Worm (Caenorhabditis elegans): ENCODE data around the gene nhr-95.
A peak's percentile ranks its signal among the peaks of the same experiment; 100 is the strongest.

Gene nhr-95

ce11 chrV:19082541-19082940, at the start of gene nhr-95:
Gene nhr-95 (minus strand): TSS chrV:19082641.
- TF ChIP-seq unc-130 (GFP tag; optimal IDR thresholded peaks at IDR 0.05) (no peak), rpc-1 (optimal IDR thresholded peaks at IDR 0.05) (no peak), rpc-1 (tag; optimal IDR thresholded peaks at IDR 0.05) (peak; percentile 23)

ce11 chrV:19131848-19132401, 49.5 kb upstream of the nhr-95 start:
- no peak for TF ChIP-seq sea-2 (GFP tag; IDR thresholded peaks at IDR 0.05)
- TF ChIP-seq rec-8 (tag; optimal IDR thresholded peaks at IDR 0.05): no peak
- no peak for TF ChIP-seq nfya-1 (tag; optimal IDR thresholded peaks at IDR 0.05; ENCODE audit: borderline replicate concordance, insufficient read depth)
- no peak for TF ChIP-seq egl-18 (GFP tag; IDR thresholded peaks at IDR 0.05)
- no peak for TF ChIP-seq bed-2 (GFP tag; IDR thresholded peaks at IDR 0.05)
- no peak for TF ChIP-seq B0035.1 (tag; optimal IDR thresholded peaks at IDR 0.05)
- no peak for TF ChIP-seq hmg-20 (GFP tag; IDR thresholded peaks at IDR 0.05)
- TF ChIP-seq chd-7 (tag; optimal IDR thresholded peaks at IDR 0.05): no peak
- no peak for TF ChIP-seq lin-54 (GFP tag; optimal IDR thresholded peaks at IDR 0.05)
- no peak for TF ChIP-seq lin-40 (tag; optimal IDR thresholded peaks at IDR 0.05)
- no peak for TF ChIP-seq athp-1 (tag; optimal IDR thresholded peaks at IDR 0.05)
- no peak for TF ChIP-seq F37B4.10 (GFP tag; IDR thresholded peaks at IDR 0.05)

- no peak for TF ChIP-seq ama-1 (optimal IDR thresholded peaks at IDR 0.05)
- TF ChIP-seq ama-1 (GFP tag; optimal IDR thresholded peaks at IDR 0.05): no peak
- TF ChIP-seq ztf-25 (GFP tag; IDR thresholded peaks at IDR 0.05): no peak
- no peak for TF ChIP-seq F39B2.1 (GFP tag; IDR thresholded peaks at IDR 0.05)
- no peak for TF ChIP-seq ccch-3 (GFP tag; optimal IDR thresholded peaks at IDR 0.05)
- TF ChIP-seq Y67H2A.10 (GFP tag; conservative IDR thresholded peaks at IDR 0.05): no peak
- TF ChIP-seq F10E7.11 (tag; optimal IDR thresholded peaks at IDR 0.05): no peak
- TF ChIP-seq lsy-27 (tag; optimal IDR thresholded peaks at IDR 0.05; ENCODE audit: borderline replicate concordance, insufficient read depth): no peak
- no peak for TF ChIP-seq atf-7 (tag; optimal IDR thresholded peaks at IDR 0.05)
- peak; percentile 83 for TF ChIP-seq zfh-2 (GFP tag; conservative IDR thresholded peaks at IDR 0.05)
- TF ChIP-seq B0261.1 (tag; optimal IDR thresholded peaks at IDR 0.05): no peak
- TF ChIP-seq lag-1 (GFP tag; IDR thresholded peaks at IDR 0.05): 0 out of 2 replicates have a peak, but pooled peaks have one; percentile 4
- no peak for TF ChIP-seq B0336.3 (GFP tag; IDR thresholded peaks at IDR 0.05)
- no peak for TF ChIP-seq F57A8.1 (GFP tag; optimal IDR thresholded peaks at IDR 0.05)
- TF ChIP-seq rcor-1 (GFP tag; IDR thresholded peaks at IDR 0.05): no peak
- peak; percentile 57; the same call in 1 of the 2 replicates for TF ChIP-seq egrh-3 (GFP tag; IDR thresholded peaks at IDR 0.05)
- no peak for TF ChIP-seq nfya-2 (GFP tag; IDR thresholded peaks at IDR 0.05)
- TF ChIP-seq attf-3 (GFP tag; conservative IDR thresholded peaks at IDR 0.05): 0 out of 2 replicates have a peak, but pooled peaks have one; percentile 25
- 0 out of 2 replicates have a peak, but pooled peaks have one; percentile 28 for TF ChIP-seq mcd-1 (GFP tag; IDR thresholded peaks at IDR 0.05)
Observed at ce11 chrV:19129497-19130212, 47.2 kb upstream of the nhr-95 start.

- TF ChIP-seq mcd-1 (GFP tag; IDR thresholded peaks at IDR 0.05): no peak
- TF ChIP-seq hsf-1 (GFP tag; IDR thresholded peaks at IDR 0.05): no peak
- TF ChIP-seq pbrm-1 (GFP tag; IDR thresholded peaks at IDR 0.05): no peak
- TF ChIP-seq rec-8 (tag; optimal IDR thresholded peaks at IDR 0.05): no peak
- no peak for TF ChIP-seq dox-1 (GFP tag; IDR thresholded peaks at IDR 0.05)
- no peak for TF ChIP-seq fkh-3 (tag; optimal IDR thresholded peaks at IDR 0.05)
- no peak for TF ChIP-seq Y79H2A.3 (GFP tag; conservative IDR thresholded peaks at IDR 0.05)
- TF ChIP-seq F23B12.7 (tag; optimal IDR thresholded peaks at IDR 0.05; ENCODE audit: insufficient read depth): no peak
- no peak for TF ChIP-seq ekl-4 (GFP tag; IDR thresholded peaks at IDR 0.05)
- no peak for TF ChIP-seq K11D2.4 (GFP tag; IDR thresholded peaks at IDR 0.05)
- no peak for TF ChIP-seq pha-4 (tag; optimal IDR thresholded peaks at IDR 0.05)
- no peak for TF ChIP-seq egl-18 (GFP tag; IDR thresholded peaks at IDR 0.05)
- TF ChIP-seq ama-1 (optimal IDR thresholded peaks at IDR 0.05): no peak
- no peak for TF ChIP-seq ama-1 (GFP tag; optimal IDR thresholded peaks at IDR 0.05)
- no peak for TF ChIP-seq cebp-1 (GFP tag; IDR thresholded peaks at IDR 0.05)
- no peak for TF ChIP-seq cebp-1 (tag; optimal IDR thresholded peaks at IDR 0.05)
Observed at ce11 chrV:19127225-19127624, 44.8 kb upstream of the nhr-95 start, which contains the start of gene dyf-17. Gene dyf-17 (plus strand): TSS chrV:19127525.
